Worm (Caenorhabditis elegans) whole organism, L4 larva: ENCODE measurements around the gene C51E3.6.

ENCODE experiments used
- F49E8.2 ChIP-seq: sonication (generic microtip); optimal IDR thresholded peaks from 2 replicates; lab custom pipeline; 2016; ENCODE audit warnings: missing compliant biosample characterization, mild to moderate bottlenecking, missing genetic modification characterization, borderline replicate concordance
- R02D3.7 ChIP-seq: fragments of 150-350 bp; sonication (generic microtip); optimal IDR thresholded peaks from 3 replicates; lab custom pipeline; 2014; ENCODE audit warnings: missing biosample characterization, missing genetic modification characterization
- T20F7.1 ChIP-seq: fragments of 200-800 bp; sonication (Bioruptor generic); optimal IDR thresholded peaks from 2 replicates; lab custom pipeline; 2018; ENCODE audit warnings: mild to moderate bottlenecking, missing genetic modification characterization, missing compliant biosample characterization
- Y105C5A.15 ChIP-seq: fragments of 200-800 bp; sonication (Bioruptor generic); IDR thresholded peaks from 2 replicates; pipeline ENCODE4 v1.3.6; 2022; ENCODE audit warnings: missing genetic modification characterization, missing compliant biosample characterization
- Y48G9A.11 ChIP-seq: fragments of 200-800 bp; sonication (Bioruptor generic); IDR thresholded peaks from 2 replicates; pipeline ENCODE4 v1.3.6; 2022; ENCODE audit warnings: missing genetic modification reagents, missing genetic modification characterization, missing compliant biosample characterization
- Y5F2A.4 ChIP-seq: fragments of 200-800 bp; sonication (Bioruptor generic); optimal IDR thresholded peaks from 2 replicates; lab custom pipeline; 2018; ENCODE audit warnings: mild to moderate bottlenecking, missing genetic modification characterization, missing compliant biosample characterization
- aha-1 ChIP-seq: fragments of 150-350 bp; peaks from one replicate; lab custom pipeline; 2014; ENCODE audit warnings: missing biosample characterization, missing genetic modification characterization
- aly-2 ChIP-seq: sonication (generic microtip); optimal IDR thresholded peaks from 2 replicates; lab custom pipeline; 2018; ENCODE audit warnings: missing biosample characterization, missing genetic modification characterization
- arid-1 ChIP-seq: fragments of 200-800 bp; sonication (Bioruptor generic); conservative IDR thresholded peaks from 2 replicates; pipeline ENCODE4 v1.3.6; 2022; ENCODE audit warnings: missing genetic modification reagents, missing genetic modification characterization, missing compliant biosample characterization
- ceh-44 ChIP-seq: fragments of 200-800 bp; sonication (Bioruptor generic); IDR thresholded peaks from 2 replicates; pipeline ENCODE4 v1.3.6; 2022; ENCODE audit warnings: missing genetic modification reagents, missing genetic modification characterization, missing compliant biosample characterization
- ceh-82 ChIP-seq: sonication (generic microtip); optimal IDR thresholded peaks from 2 replicates; lab custom pipeline; 2017; ENCODE audit warnings: missing biosample characterization, missing genetic modification characterization
- ctbp-1 ChIP-seq: fragments of 200-800 bp; sonication (Bioruptor generic); IDR thresholded peaks from 2 replicates; pipeline ENCODE4 v1.3.6; 2022; ENCODE audit warnings: missing genetic modification reagents, missing genetic modification characterization, missing compliant biosample characterization
- daf-16 ChIP-seq, 3 experiments: sonication (generic microtip); optimal IDR thresholded peaks; 2 replicates each; lab custom pipeline; 2016 to 2017; ENCODE audit warnings: missing genetic modification characterization in 3 of 3, missing genetic modification reagents in 3 of 3, mild to moderate bottlenecking in 2 of 3, missing compliant biosample characterization in 2 of 3, missing biosample characterization in 1 of 3, moderate library complexity in 1 of 3
- dmd-6 ChIP-seq: fragments of 200-800 bp; sonication (Bioruptor generic); IDR thresholded peaks from 2 replicates; pipeline ENCODE4 v1.3.6; 2022; ENCODE audit warnings: missing genetic modification reagents, missing genetic modification characterization, missing compliant biosample characterization
- dmd-9 ChIP-seq: fragments of 200-800 bp; sonication (Bioruptor generic); IDR thresholded peaks from 2 replicates; pipeline ENCODE4 v1.3.6; 2022; ENCODE audit warnings: missing genetic modification reagents, missing genetic modification characterization, missing compliant biosample characterization
- egl-43 ChIP-seq: fragments of 200-800 bp; sonication (Bioruptor generic); IDR thresholded peaks from 2 replicates; pipeline ENCODE4 v1.3.6; 2022; ENCODE audit warnings: missing genetic modification reagents, missing genetic modification characterization, missing compliant biosample characterization
- hlh-11 ChIP-seq: fragments of 200-800 bp; sonication (Bioruptor generic); optimal IDR thresholded peaks from 2 replicates; lab custom pipeline; 2018; ENCODE audit warnings: mild to moderate bottlenecking, missing genetic modification characterization, missing compliant biosample characterization
- lim-7 ChIP-seq: fragments of 200-800 bp; sonication (Bioruptor generic); IDR thresholded peaks from 2 replicates; pipeline ENCODE4 v1.3.6; 2022; ENCODE audit warnings: missing genetic modification characterization, missing compliant biosample characterization
- lin-39 ChIP-seq: fragments of 150-350 bp; optimal IDR thresholded peaks from 2 replicates; lab custom pipeline; 2014; ENCODE audit warnings: missing biosample characterization, missing genetic modification reagents, missing genetic modification characterization
- mxl-2 ChIP-seq: fragments of 200-800 bp; sonication (Bioruptor generic); conservative IDR thresholded peaks from 2 replicates; pipeline ENCODE4 v1.3.6; 2022; ENCODE audit warnings: missing genetic modification reagents, missing genetic modification characterization, missing compliant biosample characterization
- mxl-3 ChIP-seq: fragments of 200-800 bp; sonication (Bioruptor generic); optimal IDR thresholded peaks from 2 replicates; lab custom pipeline; 2018; ENCODE audit warnings: mild to moderate bottlenecking, missing genetic modification characterization, missing compliant biosample characterization
- nhr-102 ChIP-seq: sonication (generic microtip); optimal IDR thresholded peaks from 2 replicates; lab custom pipeline; 2016; ENCODE audit warnings: mild to moderate bottlenecking, missing genetic modification characterization, moderate library complexity, missing compliant biosample characterization
- nhr-11 ChIP-seq: fragments of 150-350 bp; optimal IDR thresholded peaks from 2 replicates; lab custom pipeline; 2014; ENCODE audit warnings: missing biosample characterization, missing genetic modification characterization
- nhr-42 ChIP-seq: fragments of 200-800 bp; sonication (Bioruptor generic); IDR thresholded peaks from 2 replicates; pipeline ENCODE4 v1.3.6; 2022; ENCODE audit warnings: missing genetic modification characterization, missing compliant biosample characterization
- nhr-76 ChIP-seq: fragments of 150-350 bp; optimal IDR thresholded peaks from 2 replicates; lab custom pipeline; 2014; ENCODE audit warnings: missing biosample characterization, missing genetic modification characterization
- saeg-2 ChIP-seq: fragments of 200-800 bp; sonication (Bioruptor generic); IDR thresholded peaks from 2 replicates; pipeline ENCODE4 v1.3.6; 2022; ENCODE audit warnings: missing genetic modification reagents, missing genetic modification characterization, missing compliant biosample characterization
- sdz-12 ChIP-seq: fragments of 200-800 bp; sonication (Bioruptor generic); optimal IDR thresholded peaks from 2 replicates; lab custom pipeline; 2018; ENCODE audit warnings: mild to moderate bottlenecking, missing genetic modification characterization, missing compliant biosample characterization
- spr-1 ChIP-seq: sonication (generic microtip); optimal IDR thresholded peaks from 2 replicates; lab custom pipeline; 2016; ENCODE audit warnings: mild to moderate bottlenecking, missing genetic modification characterization, missing compliant biosample characterization
- unc-62 ChIP-seq, 3 experiments: fragments of 150-350 bp in 1 of 3; sonication (generic microtip); optimal IDR thresholded peaks in 2 of 3; peaks in 1 of 3; 1 replicate in 1 of 3; 2 replicates in 2 of 3; lab custom pipeline; 2014 to 2017; ENCODE audit warnings: missing biosample characterization in 3 of 3, missing genetic modification characterization in 3 of 3, missing genetic modification reagents in 3 of 3, missing genotype in 1 of 3
- zfp-3 ChIP-seq: fragments of 200-800 bp; sonication (Bioruptor generic); conservative IDR thresholded peaks from 2 replicates; pipeline ENCODE4 v1.3.6; 2022; ENCODE audit warnings: missing genetic modification reagents, missing genetic modification characterization, missing compliant biosample characterization
- zip-11 ChIP-seq: fragments of 200-800 bp; sonication (Bioruptor generic); IDR thresholded peaks from 2 replicates; pipeline ENCODE4 v1.3.6; 2022; ENCODE audit warnings: missing genetic modification characterization, missing compliant biosample characterization
- ztf-11 ChIP-seq: fragments of 150-350 bp; optimal IDR thresholded peaks from 2 replicates; lab custom pipeline; 2014; ENCODE audit warnings: missing biosample characterization, missing genetic modification characterization

Gene C51E3.6

DNA sequence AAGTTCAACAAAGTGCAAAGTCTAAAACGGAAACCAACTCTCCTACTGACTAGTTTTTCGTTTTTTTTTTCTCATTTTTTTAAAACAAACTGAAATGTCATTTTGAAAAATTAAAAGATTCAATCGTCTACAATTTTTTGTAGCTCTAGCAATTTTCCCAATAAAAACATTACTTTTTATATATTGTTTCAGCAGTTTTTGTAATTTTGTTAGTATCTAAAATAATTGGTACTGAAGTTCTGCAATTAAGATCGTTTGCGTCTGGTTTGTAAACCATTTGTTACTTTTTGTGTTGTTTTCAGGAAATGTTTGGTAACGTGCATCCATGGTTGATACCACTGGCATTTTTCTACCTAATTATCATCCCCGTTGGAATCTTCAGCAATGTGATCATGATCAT lies 7.7 kb downstream of the C51E3.6 start, which contains the start of gene srsx-30:
TSS of gene srsx-30 (plus strand) at position 301 of the 400 bp plus-strand sequence.
- TF ChIP-seq Y5F2A.4 (no peak), dmd-9 (no peak), sdz-12 (GFP tag; lab: Kevin White, UChicago) (no peak), aly-2 (tag; lab: Kevin White, UChicago) (no peak), R02D3.7 (tag; lab: Kevin White, UChicago) (no peak), saeg-2 (GFP tag; lab: Robert Waterston, UW) (no peak), dmd-6 (GFP tag; lab: Robert Waterston, UW) (no peak), egl-43 (no peak)

DNA sequence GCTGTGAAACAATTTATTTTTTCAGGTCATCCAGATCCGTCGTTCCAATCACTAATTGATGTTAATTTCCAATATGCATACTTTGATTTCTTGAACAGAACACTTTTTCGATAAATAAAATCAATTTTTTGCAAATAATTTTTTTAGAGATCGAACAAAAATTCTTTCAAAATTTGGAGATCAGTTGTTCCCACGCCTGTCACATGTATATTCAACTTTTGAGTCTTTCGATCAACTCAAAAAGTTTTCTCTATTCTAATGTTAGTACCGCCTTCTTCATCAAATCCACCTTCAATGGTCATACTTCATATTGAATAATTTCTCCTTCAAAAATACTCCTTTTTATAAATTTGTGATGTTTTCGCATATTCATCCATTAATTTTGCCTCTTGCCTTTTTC lies 11.6 kb downstream of the C51E3.6 start, which contains the start of gene srsx-29:
TSS of gene srsx-29 (plus strand) at position 301 of the 400 bp plus-strand sequence.
- TF ChIP-seq hlh-11 (tag; lab: Kevin White, UChicago) = no peak
- TF ChIP-seq T20F7.1 = no peak
- TF ChIP-seq zip-11 (GFP tag; lab: Robert Waterston, UW) = no peak
- no peak for TF ChIP-seq nhr-11 (tag; lab: Kevin White, UChicago)
- TF ChIP-seq ztf-11 = no peak
- TF ChIP-seq ceh-44 (GFP tag; lab: Robert Waterston, UW) = no peak
- no peak for TF ChIP-seq mxl-3 (GFP tag; lab: Kevin White, UChicago)
- no peak for TF ChIP-seq nhr-76 (tag; lab: Kevin White, UChicago)
- TF ChIP-seq nhr-102 (tag; lab: Kevin White, UChicago) = no peak
- TF ChIP-seq lin-39 (tag; lab: Kevin White, UChicago) = no peak
- no peak for TF ChIP-seq zfp-3 (GFP tag; lab: Robert Waterston, UW)
- no peak for TF ChIP-seq arid-1 (GFP tag; lab: Robert Waterston, UW)
- no peak for TF ChIP-seq lim-7

DNA sequence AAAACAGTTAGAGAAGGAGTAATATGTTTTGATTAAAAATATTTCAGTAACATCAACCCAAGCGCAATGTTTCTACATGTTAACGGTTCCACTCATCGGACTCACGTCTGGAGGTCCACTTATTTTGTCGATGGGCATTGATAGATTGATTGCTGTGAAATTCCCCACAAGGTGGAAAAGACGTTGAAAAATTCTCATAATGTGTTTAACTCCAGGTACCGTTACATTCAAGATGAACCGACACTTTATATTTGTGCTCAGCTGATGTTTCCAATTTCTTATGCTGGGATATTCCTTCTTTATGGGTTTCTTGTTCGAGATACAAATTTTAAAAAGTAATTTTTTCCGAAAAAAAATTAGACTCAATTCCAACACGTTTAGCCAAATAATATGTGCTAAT lies 13.2 kb downstream of the C51E3.6 start:
- TF ChIP-seq nhr-76 (tag; lab: Kevin White, UChicago) (no peak), daf-16 (GFP tag; optimal IDR thresholded peaks at IDR 0.05; lab: Kevin White, UChicago) (no peak), daf-16 (tag; optimal IDR thresholded peaks at IDR 0.05; lab: Kevin White, UChicago) (no peak), T20F7.1 (no peak), aha-1 (tag; lab: Kevin White, UChicago) (peak; percentile 94), Y105C5A.15 (GFP tag; lab: Robert Waterston, UW) (no peak)
- TF ChIP-seq, all 104 proteins: peak for 1

DNA sequence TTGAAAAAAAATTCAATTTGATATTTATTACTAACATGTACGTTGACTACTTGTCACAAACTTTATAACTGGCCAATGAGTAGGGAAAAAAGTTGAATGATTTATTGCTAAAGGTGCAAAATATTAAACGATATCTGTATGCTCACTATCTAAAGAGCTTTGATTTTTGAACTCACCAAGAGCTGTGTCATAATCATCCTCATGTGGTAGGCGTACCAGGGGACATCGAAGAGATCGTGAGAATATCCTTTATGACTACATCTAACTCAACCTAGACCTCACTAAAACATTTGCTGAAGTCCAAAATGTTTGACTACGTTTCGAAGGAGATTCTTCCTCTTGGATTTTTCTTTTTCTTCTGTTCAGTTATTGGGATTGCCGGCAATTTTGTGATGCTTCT lies 14.0 kb downstream of the C51E3.6 start, which contains the start of gene srsx-28:
TSS of gene srsx-28 (plus strand) at position 301 of the 400 bp plus-strand sequence.
- TF ChIP-seq spr-1 (tag; lab: Kevin White, UChicago) = no peak
- TF ChIP-seq unc-62 (GFP tag; optimal IDR thresholded peaks at IDR 0.05 in 1 of 2; lab: Kevin White, UChicago) = peak in 1 of 2 experiments; percentile 57
- TF ChIP-seq unc-62 (tag; optimal IDR thresholded peaks at IDR 0.05; lab: Kevin White, UChicago) = no peak

DNA sequence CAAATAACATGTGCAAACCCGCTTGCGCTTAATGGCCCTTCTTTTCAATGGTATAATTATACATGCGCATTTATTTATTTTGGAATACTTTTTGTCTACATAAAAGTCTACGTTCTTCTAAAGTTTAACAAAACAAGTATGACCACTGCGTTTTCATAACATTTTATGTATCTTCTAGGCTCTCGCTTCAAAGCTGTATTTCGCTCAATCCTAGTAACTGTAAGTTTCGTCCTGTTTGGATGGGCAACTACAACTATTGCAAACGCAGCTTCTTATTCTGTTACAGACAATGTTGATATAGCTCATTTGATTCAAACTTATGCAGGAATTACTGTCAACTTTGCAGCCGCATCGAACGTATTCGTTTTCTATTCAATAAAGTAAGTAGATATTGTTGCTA lies 16.5 kb downstream of the C51E3.6 start, which contains the start of gene srsx-27:
TSS of gene srsx-27 (plus strand) at position 301 of the 400 bp plus-strand sequence.
- TF ChIP-seq Y5F2A.4 (no peak), saeg-2 (GFP tag; lab: Robert Waterston, UW) (no peak), mxl-2 (GFP tag; lab: Robert Waterston, UW) (no peak), T20F7.1 (no peak), ceh-82 (no peak), daf-16 (GFP tag; optimal IDR thresholded peaks at IDR 0.05; lab: Kevin White, UChicago) (no peak), daf-16 (tag; optimal IDR thresholded peaks at IDR 0.05; lab: Kevin White, UChicago) (no peak), F49E8.2 (tag; lab: Kevin White, UChicago) (no peak), ctbp-1 (no peak), Y48G9A.11 (GFP tag; lab: Robert Waterston, UW) (no peak), nhr-42 (GFP tag; lab: Robert Waterston, UW) (no peak)
